Worm (Caenorhabditis elegans) whole organism, late embryonic: ENCODE measurements around the gene nlp-1.

Experiments
- F13H6.1 ChIP-seq: sonication (generic microtip); optimal IDR thresholded peaks from 2 replicates; lab custom pipeline; 2016; ENCODE audit warnings: missing genetic modification characterization, missing compliant biosample characterization
- ahr-1 ChIP-seq: sonication (generic microtip); optimal IDR thresholded peaks from 2 replicates; lab custom pipeline; 2016; ENCODE audit warnings: missing genetic modification characterization, missing compliant biosample characterization
- ama-1 ChIP-seq: fragments of 150-350 bp; optimal IDR thresholded peaks from 2 replicates; lab custom pipeline; 2014
- ceh-18 ChIP-seq: sonication (generic microtip); optimal IDR thresholded peaks from 2 replicates; lab custom pipeline; 2016; ENCODE audit warnings: missing genetic modification characterization, missing compliant biosample characterization
- ceh-19 ChIP-seq: fragments of 200-800 bp; sonication (Bioruptor generic); optimal IDR thresholded peaks from 2 replicates; lab custom pipeline; 2018; ENCODE audit warnings: mild to moderate bottlenecking, missing genetic modification characterization, missing compliant biosample characterization
- ceh-22 ChIP-seq: sonication (generic microtip); optimal IDR thresholded peaks from 2 replicates; lab custom pipeline; 2017; ENCODE audit warnings: missing biosample characterization, missing genetic modification characterization
- ceh-30 ChIP-seq: fragments of 150-350 bp; optimal IDR thresholded peaks from 2 replicates; lab custom pipeline; 2014; ENCODE audit warnings: missing biosample characterization, missing genetic modification characterization
- ceh-34 ChIP-seq: sonication (generic microtip); optimal IDR thresholded peaks from 2 replicates; lab custom pipeline; 2016; ENCODE audit warnings: mild to moderate bottlenecking, missing genetic modification characterization, missing compliant biosample characterization
- ceh-9 ChIP-seq: sonication (generic microtip); optimal IDR thresholded peaks from 2 replicates; lab custom pipeline; 2016; ENCODE audit warnings: mild to moderate bottlenecking, missing genetic modification characterization, inconsistent platforms, missing compliant biosample characterization
- che-1 ChIP-seq: sonication (generic microtip); optimal IDR thresholded peaks from 2 replicates; lab custom pipeline; 2016; ENCODE audit warnings: mild to moderate bottlenecking, missing genetic modification characterization, missing compliant biosample characterization
- dmd-4 ChIP-seq: sonication (generic microtip); optimal IDR thresholded peaks from 2 replicates; lab custom pipeline; 2016; ENCODE audit warnings: borderline replicate concordance, missing genetic modification characterization, missing compliant biosample characterization
- dve-1 ChIP-seq: sonication (generic microtip); optimal IDR thresholded peaks from 2 replicates; lab custom pipeline; 2017; ENCODE audit warnings: antibody characterized with exemption, mild to moderate bottlenecking, missing genetic modification characterization, missing compliant biosample characterization
- elt-2 ChIP-seq: sonication (generic microtip); optimal IDR thresholded peaks from 2 replicates; lab custom pipeline; 2016; ENCODE audit warnings: missing genetic modification reagents, missing genetic modification characterization, missing compliant biosample characterization
- eyg-1 ChIP-seq: sonication (generic microtip); optimal IDR thresholded peaks from 2 replicates; lab custom pipeline; 2016; ENCODE audit warnings: missing genotype, missing genetic modification characterization, missing compliant biosample characterization
- fax-1 ChIP-seq: sonication (generic microtip); optimal IDR thresholded peaks from 2 replicates; lab custom pipeline; 2016; ENCODE audit warnings: missing genotype, missing genetic modification characterization, missing compliant biosample characterization
- hlh-13 ChIP-seq: fragments of 200-800 bp; sonication (Bioruptor generic); optimal IDR thresholded peaks from 2 replicates; lab custom pipeline; 2018; ENCODE audit warnings: mild to moderate bottlenecking, missing genetic modification characterization, missing compliant biosample characterization
- hlh-30 ChIP-seq: sonication (generic microtip); optimal IDR thresholded peaks from 2 replicates; lab custom pipeline; 2017; ENCODE audit warnings: antibody characterized with exemption, missing genetic modification characterization, missing compliant biosample characterization; ENCODE audit not compliant: insufficient read depth
- lin-11 ChIP-seq: fragments of 200-800 bp; sonication (Bioruptor generic); optimal IDR thresholded peaks from 2 replicates; lab custom pipeline; 2018; ENCODE audit warnings: mild to moderate bottlenecking, missing genetic modification characterization, missing compliant biosample characterization
- madf-2 ChIP-seq: sonication (generic microtip); optimal IDR thresholded peaks from 2 replicates; lab custom pipeline; 2017; ENCODE audit warnings: missing genetic modification characterization, missing compliant biosample characterization
- mec-3 ChIP-seq: sonication (generic microtip); optimal IDR thresholded peaks from 2 replicates; lab custom pipeline; 2016; ENCODE audit warnings: borderline replicate concordance, missing genetic modification characterization, missing compliant biosample characterization
- nhr-232 ChIP-seq: sonication (generic microtip); optimal IDR thresholded peaks from 2 replicates; lab custom pipeline; 2016; ENCODE audit warnings: missing genetic modification characterization, missing compliant biosample characterization
- npax-4 ChIP-seq: sonication (generic microtip); optimal IDR thresholded peaks from 2 replicates; lab custom pipeline; 2016; ENCODE audit warnings: missing genetic modification characterization, missing compliant biosample characterization
- pat-9 ChIP-seq: fragments of 200-800 bp; sonication (Bioruptor generic); optimal IDR thresholded peaks from 2 replicates; lab custom pipeline; 2018; ENCODE audit warnings: mild to moderate bottlenecking, missing genetic modification characterization, moderate library complexity, missing compliant biosample characterization
- pha-4 ChIP-seq: fragments of 150-350 bp; optimal IDR thresholded peaks from 2 replicates; lab custom pipeline; 2018; ENCODE audit warnings: missing biosample characterization, missing genetic modification reagents, missing genetic modification characterization
- ref-2 ChIP-seq: sonication (generic microtip); optimal IDR thresholded peaks from 2 replicates; lab custom pipeline; 2016; ENCODE audit warnings: missing genetic modification characterization, missing compliant biosample characterization
- rnt-1 ChIP-seq: sonication (generic microtip); optimal IDR thresholded peaks from 2 replicates; lab custom pipeline; 2016; ENCODE audit warnings: missing genetic modification characterization, missing compliant biosample characterization
- sox-2 ChIP-seq: fragments of 200-800 bp; sonication (Bioruptor generic); IDR thresholded peaks from 2 replicates; pipeline ENCODE4 v1.3.6; 2022; ENCODE audit warnings: missing genetic modification reagents, missing genetic modification characterization, missing compliant biosample characterization
- tbx-2 ChIP-seq: sonication (generic microtip); optimal IDR thresholded peaks from 2 replicates; lab custom pipeline; 2016; ENCODE audit warnings: missing genetic modification characterization, missing compliant biosample characterization
- tbx-7 ChIP-seq: sonication (generic microtip); optimal IDR thresholded peaks from 2 replicates; lab custom pipeline; 2016; ENCODE audit warnings: missing genotype, missing genetic modification characterization, missing compliant biosample characterization
- ttx-3 ChIP-seq: sonication (generic microtip); optimal IDR thresholded peaks from 2 replicates; lab custom pipeline; 2016; ENCODE audit warnings: missing genetic modification reagents, missing genetic modification characterization, missing compliant biosample characterization
- unc-42 ChIP-seq: sonication (generic microtip); optimal IDR thresholded peaks from 2 replicates; lab custom pipeline; 2016; ENCODE audit warnings: missing genotype, missing genetic modification characterization, missing compliant biosample characterization
- unc-55 ChIP-seq: sonication (generic microtip); optimal IDR thresholded peaks from 2 replicates; lab custom pipeline; 2017; ENCODE audit warnings: missing biosample characterization, missing genetic modification reagents, missing genetic modification characterization
- zip-5 ChIP-seq: sonication (generic microtip); optimal IDR thresholded peaks from 2 replicates; lab custom pipeline; 2016; ENCODE audit warnings: missing genetic modification characterization, missing compliant biosample characterization

The nlp-1 gene

DNA sequence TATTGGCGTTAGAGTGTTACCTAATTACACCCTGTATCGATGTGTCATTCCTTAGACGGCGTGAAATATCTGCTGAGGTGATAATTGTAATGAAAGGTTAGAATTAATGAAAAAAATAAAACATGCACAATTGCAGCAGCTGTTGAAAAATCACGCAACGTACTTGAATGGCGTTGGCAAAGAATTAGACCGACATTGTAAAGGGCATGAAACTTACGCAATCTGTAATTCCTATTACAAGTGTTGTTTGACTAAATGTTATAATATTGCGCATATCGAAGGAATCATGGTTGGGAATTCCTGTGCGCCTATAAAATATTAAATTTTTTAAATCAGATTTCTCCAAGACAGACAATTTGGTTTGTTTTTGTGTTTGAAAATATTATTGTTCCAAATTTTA lies 6.4 kb downstream of the nlp-1 start, which contains the start of gene tag-18:
Gene tag-18 (minus strand): TSS at position 305 of the 400 bp plus-strand sequence.
- TF ChIP-seq zip-5 (no peak), ahr-1 (tag; lab: Kevin White, UChicago) (no peak), ttx-3 (tag; lab: Kevin White, UChicago) (no peak)

DNA sequence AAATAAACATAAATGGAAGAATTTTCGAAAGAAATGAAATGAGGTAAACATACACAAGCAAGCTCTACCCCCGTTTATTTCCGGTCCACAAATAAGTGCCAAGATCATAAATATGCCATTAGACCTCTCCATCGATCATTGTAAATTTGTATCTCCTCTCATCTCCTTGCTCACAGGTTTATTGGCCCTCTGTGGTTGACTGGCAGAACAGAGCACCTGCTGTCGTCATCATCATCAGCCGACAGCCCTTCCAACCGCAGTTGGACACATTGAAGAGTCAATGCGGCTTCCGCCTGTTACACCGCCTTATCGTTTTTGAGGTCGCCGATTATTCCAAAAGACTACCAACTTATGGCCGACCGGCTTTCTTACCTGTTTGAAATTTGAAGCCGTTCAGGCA lies 11.2 kb downstream of the nlp-1 start:
- no peak for TF ChIP-seq pha-4 (tag; lab: Kevin White, UChicago)
- no peak for TF ChIP-seq hlh-30 (tag; lab: Kevin White, UChicago)
- TF ChIP-seq tbx-2 (tag; lab: Kevin White, UChicago) = no peak
- no peak for TF ChIP-seq ceh-30 (tag; lab: Kevin White, UChicago)
- no peak for TF ChIP-seq rnt-1 (tag; lab: Kevin White, UChicago)
- no peak for TF ChIP-seq ceh-9 (tag; lab: Kevin White, UChicago)
- peak; percentile 47 for TF ChIP-seq unc-55 (GFP tag; lab: Kevin White, UChicago)
- no peak for TF ChIP-seq ceh-22 (tag; lab: Kevin White, UChicago)
- TF ChIP-seq, all 69 proteins: peak for 1

DNA sequence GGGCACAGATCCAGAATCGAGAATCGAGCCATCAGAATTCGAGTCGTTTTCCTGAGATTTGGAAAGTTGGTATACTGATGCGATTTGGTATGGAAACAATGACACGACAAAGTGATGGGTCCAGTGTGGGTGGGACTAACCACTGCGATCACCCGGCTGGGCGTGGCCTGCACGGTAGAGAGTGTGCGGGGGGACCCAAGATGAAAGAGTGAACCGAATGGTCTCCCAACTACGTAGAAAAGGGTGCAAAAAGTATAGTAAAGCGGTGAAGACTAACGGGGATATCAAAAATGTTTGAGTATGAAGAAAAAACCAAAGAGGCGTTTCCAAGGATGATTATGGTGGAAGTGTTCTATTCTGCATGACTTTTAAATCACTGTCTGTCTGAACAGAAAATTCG lies 14.8 kb downstream of the nlp-1 start, which contains the start of gene fkh-2:
Gene fkh-2 (minus strand): TSS at position 101 of the 400 bp plus-strand sequence.
- no peak for TF ChIP-seq hlh-30 (tag; lab: Kevin White, UChicago)
- TF ChIP-seq ttx-3 (tag; lab: Kevin White, UChicago) = no peak
- TF ChIP-seq dve-1 = no peak
- no peak for TF ChIP-seq pha-4 (tag; lab: Kevin White, UChicago)
- no peak for TF ChIP-seq elt-2
- TF ChIP-seq zip-5 = no peak
- no peak for TF ChIP-seq npax-4 (tag; lab: Kevin White, UChicago)

DNA sequence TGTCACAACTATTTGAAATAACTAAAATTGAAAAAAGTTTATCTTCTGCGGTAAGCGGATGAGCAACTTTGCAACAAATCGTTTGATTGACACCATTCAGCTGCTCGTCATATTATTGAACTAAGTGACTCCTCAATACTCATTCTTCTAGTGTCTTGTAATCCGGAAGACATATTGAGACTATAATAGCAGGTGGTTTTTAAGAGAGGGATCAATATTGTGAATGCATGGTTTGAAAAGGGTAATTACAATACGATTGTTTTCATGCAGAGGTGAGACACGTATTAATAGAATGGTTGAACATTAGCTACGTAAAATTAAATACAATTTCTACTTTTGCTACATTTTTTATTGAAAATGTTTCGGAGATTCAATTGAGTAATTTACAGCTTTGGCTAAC lies 15.8 kb downstream of the nlp-1 start:
- TF ChIP-seq ama-1 (lab: Kevin White, UChicago) = no peak
- TF ChIP-seq ceh-18 (tag; lab: Kevin White, UChicago) = no peak
- no peak for TF ChIP-seq unc-42
- TF ChIP-seq dmd-4 (tag; lab: Kevin White, UChicago) = no peak
- no peak for TF ChIP-seq rnt-1 (tag; lab: Kevin White, UChicago)
- no peak for TF ChIP-seq pha-4 (tag; lab: Kevin White, UChicago)
- no peak for TF ChIP-seq madf-2 (tag; lab: Kevin White, UChicago)
- no peak for TF ChIP-seq ceh-34 (tag; lab: Kevin White, UChicago)
- TF ChIP-seq sox-2 (GFP tag; lab: Robert Waterston, UW) = no peak
- TF ChIP-seq ceh-19 = no peak
- no peak for TF ChIP-seq pat-9
- no peak for TF ChIP-seq eyg-1 (tag; lab: Kevin White, UChicago)

DNA sequence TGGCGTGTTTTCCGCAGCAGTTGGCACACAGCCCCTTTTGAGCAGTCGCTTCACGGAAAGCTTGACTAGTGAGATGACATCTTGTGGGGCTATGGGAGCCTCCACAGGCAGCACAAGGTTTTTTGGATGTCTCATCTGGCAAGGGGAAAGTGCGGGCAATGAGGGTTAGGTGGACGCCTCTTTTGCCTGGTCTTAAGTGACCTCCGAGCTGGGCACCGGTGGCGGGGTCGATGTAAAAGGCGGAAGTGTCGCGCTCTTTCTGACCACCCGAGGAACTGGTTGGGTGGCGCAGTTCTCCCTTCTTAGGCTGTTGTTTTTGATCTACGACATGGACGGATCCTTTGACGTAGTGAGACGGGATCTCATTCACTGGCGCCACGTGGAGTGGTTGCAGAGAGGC lies 24.0 kb downstream of the nlp-1 start:
- no peak for TF ChIP-seq fax-1
- TF ChIP-seq ref-2 (tag; lab: Kevin White, UChicago) = no peak
- TF ChIP-seq lin-11 (tag; lab: Kevin White, UChicago) = no peak
- TF ChIP-seq dmd-4 (tag; lab: Kevin White, UChicago) = no peak
- TF ChIP-seq eyg-1 (tag; lab: Kevin White, UChicago) = no peak
- no peak for TF ChIP-seq nhr-232
- no peak for TF ChIP-seq zip-5
- TF ChIP-seq mec-3 = no peak
- TF ChIP-seq hlh-13 (GFP tag; lab: Kevin White, UChicago) = no peak
- no peak for TF ChIP-seq ceh-9 (tag; lab: Kevin White, UChicago)
- TF ChIP-seq F13H6.1 (tag; lab: Kevin White, UChicago) = no peak
- TF ChIP-seq dve-1 = no peak
- no peak for TF ChIP-seq che-1 (tag; lab: Kevin White, UChicago)
- TF ChIP-seq tbx-7 (tag; lab: Kevin White, UChicago) = no peak
- no peak for TF ChIP-seq npax-4 (tag; lab: Kevin White, UChicago)
